Fruit fly (Drosophila melanogaster) whole organism, pupa: Measurements from ENCODE around the gene nanos.
A peak's percentile ranks its signal among the peaks of the same experiment; 100 is the strongest.

Experiments
- CG10348 ChIP-seq: fragments of 200-800 bp; sonication (Bioruptor generic); IDR thresholded peaks from 2 replicates; pipeline ENCODE4 v1.3.6; 2022; ENCODE audit warnings: missing biosample characterization, missing genetic modification characterization
- CG12605 ChIP-seq: fragments of 200-800 bp; sonication (Bioruptor generic); IDR thresholded peaks from 2 replicates; pipeline ENCODE4 v1.3.6; 2022; ENCODE audit warnings: missing biosample characterization, missing genetic modification characterization
- CG13204 ChIP-seq: fragments of 200-800 bp; sonication (Bioruptor generic); optimal IDR thresholded peaks from 2 replicates; lab custom pipeline; 2018; ENCODE audit warnings: missing biosample characterization, mild to moderate bottlenecking, missing genetic modification characterization, moderate library complexity
- CG14655 ChIP-seq: fragments of 200-800 bp; sonication (Bioruptor generic); optimal IDR thresholded peaks from 3 replicates; lab custom pipeline; 2017; ENCODE audit warnings: mild to moderate bottlenecking, missing biosample characterization, missing genetic modification reagents, missing genetic modification characterization
- CG15710 ChIP-seq: fragments of 200-800 bp; sonication (Bioruptor generic); optimal IDR thresholded peaks from 2 replicates; lab custom pipeline; 2018; ENCODE audit warnings: missing biosample characterization, mild to moderate bottlenecking, missing genetic modification characterization, moderate library complexity
- CG17806 ChIP-seq: fragments of 200-800 bp; sonication (Bioruptor generic); optimal IDR thresholded peaks from 2 replicates; lab custom pipeline; 2018; ENCODE audit warnings: missing biosample characterization, mild to moderate bottlenecking, missing genetic modification characterization, moderate library complexity
- CG32121 ChIP-seq: fragments of 200-800 bp; sonication (Bioruptor generic); IDR thresholded peaks from 2 replicates; pipeline ENCODE4 v1.3.6; 2022; ENCODE audit warnings: missing biosample characterization, missing genetic modification characterization
- CG34367 ChIP-seq: fragments of 200-800 bp; sonication (Bioruptor generic); optimal IDR thresholded peaks from 2 replicates; lab custom pipeline; 2018; ENCODE audit warnings: missing biosample characterization, mild to moderate bottlenecking, missing genetic modification characterization
- CG4496 ChIP-seq: fragments of 200-800 bp; sonication (Bioruptor generic); IDR thresholded peaks from 3 replicates; pipeline ENCODE4 v1.3.6; 2022; ENCODE audit warnings: missing biosample characterization, missing genetic modification characterization
- CG8159 ChIP-seq: fragments of 200-800 bp; sonication (Bioruptor generic); optimal IDR thresholded peaks from 3 replicates; lab custom pipeline; 2018; ENCODE audit warnings: missing biosample characterization, mild to moderate bottlenecking, missing genetic modification characterization, moderate library complexity
- CG8301 ChIP-seq: fragments of 200-800 bp; sonication (Bioruptor generic); optimal IDR thresholded peaks from 2 replicates; lab custom pipeline; 2018; ENCODE audit warnings: missing biosample characterization, mild to moderate bottlenecking, missing genetic modification characterization
- CG9948 ChIP-seq: fragments of 200-800 bp; sonication (Bioruptor generic); optimal IDR thresholded peaks from 2 replicates; lab custom pipeline; 2018; ENCODE audit warnings: missing biosample characterization, mild to moderate bottlenecking, missing genetic modification characterization, moderate library complexity
- D1 ChIP-seq: fragments of 200-800 bp; sonication (Bioruptor generic); optimal IDR thresholded peaks from 2 replicates; lab custom pipeline; 2018; ENCODE audit warnings: missing biosample characterization, mild to moderate bottlenecking, missing genetic modification characterization, moderate library complexity
- EcR ChIP-seq: fragments of 200-800 bp; sonication (Bioruptor generic); optimal IDR thresholded peaks from 3 replicates; lab custom pipeline; 2019; ENCODE audit warnings: missing biosample characterization, missing genetic modification characterization, mild to moderate bottlenecking, moderate library complexity, missing genetic modification reagents
- Ets98B ChIP-seq: fragments of 200-800 bp; sonication (Bioruptor generic); IDR thresholded peaks from 2 replicates; pipeline ENCODE4 v1.3.6; 2022; ENCODE audit warnings: missing biosample characterization, missing genetic modification characterization
- Pif1A ChIP-seq: fragments of 200-800 bp; sonication (Bioruptor generic); optimal IDR thresholded peaks from 3 replicates; lab custom pipeline; 2016; ENCODE audit warnings: missing biosample characterization, missing genetic modification characterization
- Pif1B ChIP-seq: fragments of 200-800 bp; sonication (Bioruptor generic); optimal IDR thresholded peaks from 3 replicates; lab custom pipeline; 2016; ENCODE audit warnings: missing biosample characterization, missing genetic modification characterization
- Snoo ChIP-seq: fragments of 200-800 bp; sonication (Bioruptor generic); optimal IDR thresholded peaks from 3 replicates; lab custom pipeline; 2017; ENCODE audit warnings: missing biosample characterization, mild to moderate bottlenecking, missing genetic modification characterization, inconsistent platforms
- fd96Ca ChIP-seq: fragments of 200-800 bp; sonication (Bioruptor generic); IDR thresholded peaks from 3 replicates; pipeline ENCODE4 v1.3.6; 2022; ENCODE audit warnings: missing biosample characterization, missing genetic modification characterization
- gl ChIP-seq: fragments of 200-800 bp; sonication (Bioruptor generic); optimal IDR thresholded peaks from 2 replicates; lab custom pipeline; 2018; ENCODE audit warnings: missing biosample characterization, mild to moderate bottlenecking, missing genetic modification characterization
- rn ChIP-seq: fragments of 200-800 bp; sonication (Bioruptor generic); IDR thresholded peaks from 2 replicates; pipeline ENCODE4 v1.3.6; 2022; ENCODE audit warnings: missing biosample characterization, missing genetic modification characterization

nanos gene

DNA sequence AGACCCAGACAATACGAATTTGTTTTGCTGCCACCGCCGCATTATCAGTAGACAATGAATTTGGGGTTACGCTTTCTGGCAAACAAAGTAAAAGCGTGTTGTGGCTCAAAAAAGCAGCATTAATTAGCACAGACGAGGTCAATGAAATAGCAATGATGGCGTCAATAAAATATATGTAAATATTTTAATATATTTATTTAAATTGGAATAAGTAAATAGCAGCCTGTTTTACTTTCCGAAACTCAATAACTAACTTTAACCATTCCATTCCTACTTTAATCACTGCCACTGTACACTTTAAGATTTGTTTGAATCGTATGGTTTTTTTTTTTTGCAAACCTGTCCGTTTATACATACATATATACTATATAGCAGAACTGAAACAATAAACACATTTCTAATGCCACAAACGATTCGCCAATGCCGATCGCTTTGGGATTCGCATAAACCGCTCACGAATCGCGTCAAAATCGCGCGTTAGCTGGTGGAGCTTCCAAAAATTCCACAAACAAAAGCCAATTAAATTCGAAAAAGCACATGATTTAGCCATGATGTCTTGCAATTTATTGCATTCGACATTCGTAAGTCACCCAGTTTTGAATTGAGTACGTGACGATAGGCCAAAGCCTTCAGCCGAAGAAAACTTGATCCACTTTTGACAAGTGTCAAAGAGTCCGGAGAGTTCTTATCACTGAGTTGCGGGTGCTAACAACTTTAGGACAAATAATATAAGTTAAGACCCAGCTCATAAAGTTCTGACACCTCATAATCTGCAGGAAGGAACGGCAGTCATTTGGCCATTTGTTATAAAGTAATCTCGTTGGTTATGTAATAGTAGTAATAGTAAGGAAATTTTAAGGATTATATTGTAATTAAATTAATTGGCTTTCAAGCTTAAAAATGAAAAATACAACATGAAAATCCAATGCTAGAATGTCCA is 4.9 kb upstream of the nanos start:
- TF ChIP-seq rn (GFP tag; lab: Robert Waterston, UW) (no peak), CG4496 (GFP tag; lab: Robert Waterston, UW) (peak; percentile 44; the same call in 1 of the 3 replicates), Ets98B (peak; percentile 67), gl (tag; lab: Kevin White, UChicago) (no peak), CG17806 (no peak), D1 (tag; lab: Kevin White, UChicago) (no peak), CG34367 (tag; lab: Kevin White, UChicago) (no peak), fd96Ca (no peak), CG13204 (GFP tag; lab: Kevin White, UChicago) (no peak), CG15710 (peak; percentile 2), Pif1A (peak; percentile 14), CG8159 (tag; lab: Kevin White, UChicago) (peak; percentile 9), CG10348 (GFP tag; lab: Robert Waterston, UW) (no peak), EcR (no peak), Snoo (tag; lab: Kevin White, UChicago) (peak; percentile 13), CG12605 (GFP tag; lab: Robert Waterston, UW) (peak; percentile 45; the same call in 1 of the 2 replicates), CG32121 (GFP tag; lab: Robert Waterston, UW) (peak; percentile 62), CG14655 (GFP tag; lab: Kevin White, UChicago) (no peak)

DNA sequence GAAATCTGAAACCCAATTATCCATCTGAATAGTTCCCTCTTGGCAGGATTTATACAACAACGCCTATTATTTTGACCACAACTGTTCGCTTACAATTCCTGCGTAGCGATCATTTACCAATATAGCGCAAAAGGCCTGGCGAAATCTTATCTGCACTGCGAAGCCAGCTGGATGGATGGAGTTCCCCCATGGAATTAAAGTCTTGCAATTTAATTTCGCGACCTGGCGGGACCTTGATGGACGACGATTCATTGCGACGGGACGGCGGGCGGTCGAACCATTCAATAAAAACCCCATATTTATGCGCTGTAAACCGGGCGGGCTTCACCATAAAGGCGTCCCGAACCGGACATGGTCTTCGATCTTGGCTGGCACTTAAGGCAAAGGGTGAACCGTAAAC is 4.2 kb upstream of the nanos start:
- TF ChIP-seq CG14655 (GFP tag; lab: Kevin White, UChicago), result no peak
- peak; percentile 36; the same call in 1 of the 3 replicates for TF ChIP-seq CG4496 (GFP tag; lab: Robert Waterston, UW)
- TF ChIP-seq CG8301 (tag; lab: Kevin White, UChicago), result peak; percentile 28
- TF ChIP-seq rn (GFP tag; lab: Robert Waterston, UW), result no peak
- TF ChIP-seq CG15710, result peak; percentile 21
- TF ChIP-seq CG9948 (tag; lab: Kevin White, UChicago), result peak; percentile 32
- no peak for TF ChIP-seq fd96Ca
- TF ChIP-seq Snoo (tag; lab: Kevin White, UChicago), result no peak
- peak; percentile 20 for TF ChIP-seq CG8159 (tag; lab: Kevin White, UChicago)
- TF ChIP-seq D1 (tag; lab: Kevin White, UChicago), result peak; percentile 44
- peak; percentile 17 for TF ChIP-seq Pif1A
- no peak for TF ChIP-seq CG13204 (GFP tag; lab: Kevin White, UChicago)
- no peak for TF ChIP-seq Ets98B

DNA sequence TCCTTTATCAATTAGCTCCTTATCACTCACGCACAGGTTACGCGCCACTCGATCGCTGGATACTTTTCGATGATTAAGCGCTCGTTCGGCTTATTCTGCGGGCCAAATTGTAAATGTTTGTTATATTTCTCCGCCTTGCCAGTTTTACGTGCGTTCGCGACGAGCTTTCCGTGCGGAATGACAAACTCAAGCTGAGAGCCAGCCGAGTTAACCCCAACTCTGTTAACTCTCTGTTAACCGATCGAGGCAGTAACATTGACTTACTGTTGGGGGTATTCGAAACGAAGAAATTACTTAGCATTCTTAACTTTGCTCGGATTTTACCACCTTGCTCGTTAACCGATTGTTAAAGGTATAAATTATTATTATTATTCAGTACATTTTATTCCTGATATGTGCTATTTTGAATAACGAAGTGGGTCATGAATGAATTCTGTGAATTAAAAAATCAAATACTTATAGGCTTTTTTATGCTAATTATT is 3.5 kb upstream of the nanos start, which contains the start of gene CG5835:
Gene CG5835, minus strand, starts transcription at position 185 of the 482 bp plus-strand sequence.
- peak; percentile 37; the same call in 1 of the 2 replicates for TF ChIP-seq Ets98B
- TF ChIP-seq gl (tag; lab: Kevin White, UChicago), result no peak
- TF ChIP-seq CG32121 (GFP tag; lab: Robert Waterston, UW), result 0 out of 2 replicates have a peak, but pooled peaks have one; percentile 10
- TF ChIP-seq CG15710, result peak; percentile 21
- peak; percentile 8 for TF ChIP-seq Pif1A
- TF ChIP-seq CG4496 (GFP tag; lab: Robert Waterston, UW), result peak; percentile 60; the same call in 1 of the 3 replicates
- TF ChIP-seq CG8301 (tag; lab: Kevin White, UChicago), result no peak
- TF ChIP-seq CG12605 (GFP tag; lab: Robert Waterston, UW), result peak; percentile 50; the same call in 1 of the 2 replicates

DNA sequence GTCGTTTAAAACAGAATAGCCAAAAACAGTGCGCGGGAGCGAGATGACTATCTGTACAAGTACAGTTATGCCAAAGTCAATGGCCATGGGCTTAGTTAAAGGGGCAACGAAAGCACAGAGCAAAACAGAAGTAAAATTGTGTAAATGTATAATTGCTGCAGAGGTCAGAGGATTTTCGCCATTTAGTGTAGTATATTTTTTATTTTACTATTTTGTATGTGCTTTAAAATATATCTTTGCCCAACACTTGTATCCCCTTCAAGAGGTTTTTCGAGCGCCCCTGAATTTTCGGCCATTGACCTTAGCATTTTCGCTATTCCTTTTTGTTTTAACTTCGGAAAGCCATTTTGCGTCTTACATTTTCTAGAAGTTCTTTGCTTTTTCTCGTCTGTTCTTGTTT is 959 bp downstream of the nanos start:
- TF ChIP-seq EcR (peak; percentile 55), rn (GFP tag; lab: Robert Waterston, UW) (no peak)
- TF ChIP-seq, all 21 proteins: peak for 1

DNA sequence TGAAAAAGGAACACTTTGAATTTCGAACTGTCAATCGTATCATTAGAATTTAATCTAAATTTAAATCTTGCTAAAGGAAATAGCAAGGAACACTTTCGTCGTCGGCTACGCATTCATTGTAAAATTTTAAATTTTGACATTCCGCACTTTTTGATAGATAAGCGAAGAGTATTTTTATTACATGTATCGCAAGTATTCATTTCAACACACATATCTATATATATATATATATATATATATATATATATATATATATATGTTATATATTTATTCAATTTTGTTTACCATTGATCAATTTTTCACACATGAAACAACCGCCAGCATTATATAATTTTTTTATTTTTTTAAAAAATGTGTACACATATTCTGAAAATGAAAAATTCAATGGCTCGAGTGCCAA is 2.7 kb downstream of the nanos start, which contains the start of gene CG11779:
Gene CG11779, minus strand, starts transcription at position 101 of the 400 bp plus-strand sequence.
- TF ChIP-seq gl (tag; lab: Kevin White, UChicago) (no peak), Pif1A (no peak), fd96Ca (no peak), CG17806 (no peak)

DNA sequence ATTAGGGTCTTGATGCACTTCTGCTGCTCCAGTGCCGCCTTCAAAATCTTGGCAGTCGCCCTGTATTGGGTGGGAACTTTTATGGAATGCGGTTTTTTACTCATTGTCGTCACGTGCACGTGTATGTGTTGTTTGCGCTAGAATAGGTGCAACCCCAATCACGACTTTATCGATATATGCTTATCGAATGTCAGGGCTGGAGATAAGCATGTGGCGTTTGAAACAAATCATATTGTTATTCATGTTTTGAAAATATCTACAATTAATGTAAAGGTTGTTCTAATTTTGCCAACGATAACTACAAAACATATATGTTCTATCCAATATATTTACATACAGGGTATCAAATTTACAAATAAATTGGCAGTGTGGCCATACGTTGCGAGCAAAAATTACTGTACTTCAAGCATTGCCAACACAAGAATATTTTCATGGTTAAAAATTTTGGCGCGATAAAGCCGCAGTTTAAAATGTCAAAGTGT is 5.1 kb downstream of the nanos start, which contains the start of the genes CG42359 and Nsun5:
Gene CG42359, minus strand, starts transcription at position 166 of the 482 bp plus-strand sequence.
Gene Nsun5, minus strand, starts transcription at position 166 of the 482 bp plus-strand sequence.
- TF ChIP-seq rn (GFP tag; lab: Robert Waterston, UW) (0 out of 2 replicates have a peak, but pooled peaks have one; percentile 29), gl (tag; lab: Kevin White, UChicago) (peak; percentile 51), Pif1A (peak; percentile 79), D1 (tag; lab: Kevin White, UChicago) (peak; percentile 8), CG12605 (GFP tag; lab: Robert Waterston, UW) (peak; percentile 72), CG17806 (peak; percentile 82), fd96Ca (peak; percentile 54; the same call in 2 of the 3 replicates), Pif1B (GFP tag; lab: Kevin White, UChicago) (peak; percentile 64), CG8159 (tag; lab: Kevin White, UChicago) (peak; percentile 100), CG13204 (GFP tag; lab: Kevin White, UChicago) (no peak), Ets98B (peak; percentile 84), CG4496 (GFP tag; lab: Robert Waterston, UW) (peak; percentile 93), CG9948 (tag; lab: Kevin White, UChicago) (peak; percentile 67), CG32121 (GFP tag; lab: Robert Waterston, UW) (peak; percentile 76), CG8301 (tag; lab: Kevin White, UChicago) (peak; percentile 78), CG34367 (tag; lab: Kevin White, UChicago) (peak; percentile 67), Snoo (tag; lab: Kevin White, UChicago) (peak; percentile 57), EcR (peak; percentile 24), CG14655 (GFP tag; lab: Kevin White, UChicago) (no peak), CG15710 (peak; percentile 70), CG10348 (GFP tag; lab: Robert Waterston, UW) (no peak)
